Worm (Caenorhabditis elegans) whole organism, late embryonic: ENCODE data around the gene H40L08.8.

ENCODE experiments used
- K02D7.2 ChIP-seq: sonication (generic microtip); optimal IDR thresholded peaks from 2 replicates; lab custom pipeline; 2017; ENCODE audit warnings: mild to moderate bottlenecking, missing genetic modification characterization, missing compliant biosample characterization
- lim-6 ChIP-seq: sonication (generic microtip); optimal IDR thresholded peaks from 2 replicates; lab custom pipeline; 2016; ENCODE audit warnings: missing genetic modification characterization, missing compliant biosample characterization
- lin-11 ChIP-seq: fragments of 200-800 bp; sonication (Bioruptor generic); optimal IDR thresholded peaks from 2 replicates; lab custom pipeline; 2018; ENCODE audit warnings: mild to moderate bottlenecking, missing genetic modification characterization, missing compliant biosample characterization
- nfya-1 ChIP-seq: sonication (generic microtip); optimal IDR thresholded peaks from 2 replicates; lab custom pipeline; 2017; ENCODE audit warnings: missing genetic modification characterization, mild to moderate bottlenecking, missing compliant biosample characterization, antibody characterized with exemption, moderate library complexity
- pat-9 ChIP-seq: fragments of 200-800 bp; sonication (Bioruptor generic); optimal IDR thresholded peaks from 2 replicates; lab custom pipeline; 2018; ENCODE audit warnings: mild to moderate bottlenecking, missing genetic modification characterization, moderate library complexity, missing compliant biosample characterization
- tbx-2 ChIP-seq: sonication (generic microtip); optimal IDR thresholded peaks from 2 replicates; lab custom pipeline; 2016; ENCODE audit warnings: missing genetic modification characterization, missing compliant biosample characterization
- tbx-7 ChIP-seq: sonication (generic microtip); optimal IDR thresholded peaks from 2 replicates; lab custom pipeline; 2016; ENCODE audit warnings: missing genotype, missing genetic modification characterization, missing compliant biosample characterization
- unc-55 ChIP-seq: sonication (generic microtip); optimal IDR thresholded peaks from 2 replicates; lab custom pipeline; 2017; ENCODE audit warnings: missing biosample characterization, missing genetic modification reagents, missing genetic modification characterization

ce11 chrX:15112172-15112571 lies 34.7 kb upstream of the H40L08.8 start:
- no peak for TF ChIP-seq pat-9 (tag; lab: Kevin White, UChicago)
- no peak for TF ChIP-seq nfya-1 (tag; lab: Kevin White, UChicago)
- TF ChIP-seq lin-11: no peak
- TF ChIP-seq tbx-7 (tag; lab: Kevin White, UChicago): no peak
- no peak for TF ChIP-seq lim-6
- no peak for TF ChIP-seq K02D7.2 (tag; lab: Kevin White, UChicago)
- TF ChIP-seq unc-55: no peak
- no peak for TF ChIP-seq tbx-2 (tag; lab: Kevin White, UChicago)
